Fruit fly (Drosophila melanogaster) S2 (cell line): ENCODE measurements around the gene REPTOR.

Source experiments
- CG8478 ChIP-seq: fragments of >200 bp; optimal IDR thresholded peaks from 2 replicates; lab custom pipeline; 2018
- CTCF ChIP-seq, 2 experiments: fragments of >200 bp; optimal IDR thresholded peaks; 2 replicates each; lab custom pipeline; 2018

Gene REPTOR

dm6 chr3R:24595330-24596114 is 12.9 kb upstream of the REPTOR start:
- TF ChIP-seq CG8478 (lab: Kevin White, UChicago) (no peak), CTCF (optimal IDR thresholded peaks at IDR 0.05; lab: Kevin White, UChicago) (no peak)

- no peak for TF ChIP-seq CG8478 (lab: Kevin White, UChicago)
- TF ChIP-seq CTCF (optimal IDR thresholded peaks at IDR 0.05; lab: Kevin White, UChicago), result no peak
Measured at dm6 chr3R:24593733-24594132, 11.1 kb upstream of the REPTOR start.

- TF ChIP-seq CG8478 (lab: Kevin White, UChicago) (no peak), CTCF (optimal IDR thresholded peaks at IDR 0.05; lab: Kevin White, UChicago) (no peak)
Measured at dm6 chr3R:24590276-24590675, 7.6 kb upstream of the REPTOR start.

- TF ChIP-seq CTCF (optimal IDR thresholded peaks at IDR 0.05; lab: Kevin White, UChicago) (no peak), CG8478 (lab: Kevin White, UChicago) (no peak)
Measured at dm6 chr3R:24588829-24589638, 6.4 kb upstream of the REPTOR start.

dm6 chr3R:24586453-24586886 is 3.8 kb upstream of the REPTOR start:
- TF ChIP-seq CG8478 (lab: Kevin White, UChicago), result no peak
- peak; percentile 60 to 62 for TF ChIP-seq CTCF (optimal IDR thresholded peaks at IDR 0.05; lab: Kevin White, UChicago)

- TF ChIP-seq CTCF (optimal IDR thresholded peaks at IDR 0.05; lab: Kevin White, UChicago), result peak in 1 of 2 experiments; percentile 50
- TF ChIP-seq CG8478 (lab: Kevin White, UChicago), result no peak
Measured at dm6 chr3R:24585042-24585698, 2.5 kb upstream of the REPTOR start, which contains the start of the genes CG13625 and mld. Gene CG13625 (minus strand): TSS chr3R:24585160. Gene mld (plus strand): TSS chr3R:24585653.

- TF ChIP-seq CG8478 (lab: Kevin White, UChicago) (no peak), CTCF (optimal IDR thresholded peaks at IDR 0.05; lab: Kevin White, UChicago) (no peak)
Measured at dm6 chr3R:24581891-24582668, 584 bp downstream of the REPTOR start.

- no peak for TF ChIP-seq CTCF (optimal IDR thresholded peaks at IDR 0.05; lab: Kevin White, UChicago)
- no peak for TF ChIP-seq CG8478 (lab: Kevin White, UChicago)
Measured at dm6 chr3R:24580963-24581277, 1.7 kb downstream of the REPTOR start.

- TF ChIP-seq CG8478 (lab: Kevin White, UChicago), result no peak
- TF ChIP-seq CTCF (optimal IDR thresholded peaks at IDR 0.05; lab: Kevin White, UChicago), result no peak
Measured at dm6 chr3R:24580067-24580962, 2.3 kb downstream of the REPTOR start.

dm6 chr3R:24577355-24577754 is 5.3 kb downstream of the REPTOR start:
- TF ChIP-seq CTCF (optimal IDR thresholded peaks at IDR 0.05; lab: Kevin White, UChicago) (no peak), CG8478 (lab: Kevin White, UChicago) (no peak)

dm6 chr3R:24575787-24576413 is 6.8 kb downstream of the REPTOR start:
- TF ChIP-seq CG8478 (lab: Kevin White, UChicago) (no peak), CTCF (optimal IDR thresholded peaks at IDR 0.05; lab: Kevin White, UChicago) (no peak)

- TF ChIP-seq CG8478 (lab: Kevin White, UChicago) (no peak), CTCF (optimal IDR thresholded peaks at IDR 0.05; lab: Kevin White, UChicago) (no peak)
Measured at dm6 chr3R:24575109-24575508, 7.6 kb downstream of the REPTOR start.

- no peak for TF ChIP-seq CG8478 (lab: Kevin White, UChicago)
- no peak for TF ChIP-seq CTCF (optimal IDR thresholded peaks at IDR 0.05; lab: Kevin White, UChicago)
Measured at dm6 chr3R:24574123-24574522, 8.5 kb downstream of the REPTOR start.
